Worm (Caenorhabditis elegans) whole organism, L3 larva: ENCODE results near the gene ZK470.14.

ENCODE experiments used
- ZK546.5 ChIP-seq: sonication (generic microtip); optimal IDR thresholded peaks from 2 replicates; lab custom pipeline; 2017; ENCODE audit warnings: missing biosample characterization, missing genetic modification characterization
- ama-1 ChIP-seq: fragments of 150-350 bp; optimal IDR thresholded peaks from 2 replicates; lab custom pipeline; 2018
- ceh-16 ChIP-seq: sonication (generic microtip); optimal IDR thresholded peaks from 2 replicates; lab custom pipeline; 2017; ENCODE audit warnings: missing biosample characterization, missing genetic modification characterization
- ceh-28 ChIP-seq: fragments of 150-350 bp; optimal IDR thresholded peaks from 2 replicates; lab custom pipeline; 2014; ENCODE audit warnings: missing biosample characterization, missing genetic modification reagents, missing genetic modification characterization
- ceh-9 ChIP-seq: sonication (generic microtip); optimal IDR thresholded peaks from 2 replicates; lab custom pipeline; 2018; ENCODE audit warnings: missing biosample characterization, missing genetic modification characterization
- egl-27 ChIP-seq: sonication (generic microtip); optimal IDR thresholded peaks from 4 replicates; lab custom pipeline; 2017; ENCODE audit warnings: missing biosample characterization, missing genetic modification reagents, missing genetic modification characterization
- elt-2 ChIP-seq: sonication (generic microtip); optimal IDR thresholded peaks from 2 replicates; lab custom pipeline; 2016; ENCODE audit warnings: missing genetic modification reagents, mild to moderate bottlenecking, missing genetic modification characterization, missing compliant biosample characterization
- elt-3 ChIP-seq, 3 experiments: fragments of 150-350 bp in 1 of 3; sonication (generic microtip) in 2 of 3; optimal IDR thresholded peaks; 2 replicates in 2 of 3; 4 replicates in 1 of 3; lab custom pipeline; 2014 to 2017; ENCODE audit warnings: missing biosample characterization in 3 of 3, missing genetic modification characterization in 3 of 3
- eor-1 ChIP-seq, 2 experiments: fragments of 150-350 bp; optimal IDR thresholded peaks; 2 replicates each; lab custom pipeline; 2014 to 2018; ENCODE audit warnings: missing biosample characterization in 2 of 2, missing genetic modification characterization in 2 of 2
- fkh-10 ChIP-seq: sonication (generic microtip); optimal IDR thresholded peaks from 2 replicates; lab custom pipeline; 2017; ENCODE audit warnings: missing biosample characterization, missing genetic modification reagents, missing genetic modification characterization
- fkh-2 ChIP-seq: fragments of 150-350 bp; optimal IDR thresholded peaks from 2 replicates; lab custom pipeline; 2014; ENCODE audit warnings: missing biosample characterization, missing genetic modification reagents, missing genetic modification characterization
- hmg-11 ChIP-seq: sonication (generic microtip); optimal IDR thresholded peaks from 2 replicates; lab custom pipeline; 2016; ENCODE audit warnings: missing genetic modification characterization, missing compliant biosample characterization
- jun-1 ChIP-seq: fragments of 150-350 bp; optimal IDR thresholded peaks from 2 replicates; lab custom pipeline; 2014; ENCODE audit warnings: missing biosample characterization, missing genetic modification reagents, missing genetic modification characterization
- lin-15B ChIP-seq: fragments of 150-350 bp; optimal IDR thresholded peaks from 2 replicates; lab custom pipeline; 2014; ENCODE audit warnings: missing biosample characterization, missing genetic modification characterization
- lin-39 ChIP-seq: fragments of 150-350 bp; optimal IDR thresholded peaks from 2 replicates; lab custom pipeline; 2018; ENCODE audit warnings: missing biosample characterization, missing genetic modification reagents, missing genetic modification characterization
- lsy-12 ChIP-seq: sonication (generic microtip); optimal IDR thresholded peaks from 2 replicates; lab custom pipeline; 2016; ENCODE audit warnings: mild to moderate bottlenecking, missing genetic modification characterization, missing compliant biosample characterization
- mml-1 ChIP-seq: fragments of 150-350 bp; sonication (generic microtip); optimal IDR thresholded peaks from 3 replicates; lab custom pipeline; 2014; ENCODE audit warnings: missing biosample characterization, missing genetic modification characterization
- nfya-1 ChIP-seq: sonication (generic microtip); optimal IDR thresholded peaks from 2 replicates; lab custom pipeline; 2017; ENCODE audit warnings: missing genetic modification characterization, mild to moderate bottlenecking, missing compliant biosample characterization, antibody characterized with exemption, moderate library complexity; ENCODE audit not compliant: insufficient read depth
- nhr-11 ChIP-seq: fragments of 150-350 bp; optimal IDR thresholded peaks from 2 replicates; lab custom pipeline; 2014; ENCODE audit warnings: missing biosample characterization, missing genetic modification characterization
- nhr-23 ChIP-seq: fragments of 150-350 bp; optimal IDR thresholded peaks from 2 replicates; lab custom pipeline; 2014; ENCODE audit warnings: missing biosample characterization, missing genetic modification reagents, missing genetic modification characterization
- nhr-25 ChIP-seq: sonication (generic microtip); optimal IDR thresholded peaks from 2 replicates; lab custom pipeline; 2017; ENCODE audit warnings: missing biosample characterization, missing genetic modification characterization
- nhr-43 ChIP-seq: sonication (generic microtip); optimal IDR thresholded peaks from 2 replicates; lab custom pipeline; 2016; ENCODE audit warnings: mild to moderate bottlenecking, missing genetic modification characterization, missing compliant biosample characterization; ENCODE audit not compliant: poor library complexity, severe bottlenecking
- nhr-76 ChIP-seq: fragments of 150-350 bp; sonication (generic microtip); optimal IDR thresholded peaks from 5 replicates; lab custom pipeline; 2014; ENCODE audit warnings: missing biosample characterization, missing genetic modification characterization
- nhr-77 ChIP-seq: fragments of 150-350 bp; optimal IDR thresholded peaks from 2 replicates; lab custom pipeline; 2014; ENCODE audit warnings: missing biosample characterization, missing genetic modification characterization
- pha-4 ChIP-seq: fragments of 150-350 bp; optimal IDR thresholded peaks from 2 replicates; lab custom pipeline; 2014; ENCODE audit warnings: missing biosample characterization, missing genetic modification reagents, missing genetic modification characterization
- pqm-1 ChIP-seq: fragments of 150-350 bp; optimal IDR thresholded peaks from 2 replicates; lab custom pipeline; 2017; ENCODE audit warnings: missing biosample characterization, missing genetic modification characterization, inconsistent platforms
- sea-2 ChIP-seq: fragments of 150-350 bp; sonication (generic microtip); optimal IDR thresholded peaks from 4 replicates; lab custom pipeline; 2014; ENCODE audit warnings: missing biosample characterization, missing genetic modification reagents, missing genetic modification characterization
- snpc-4 ChIP-seq: fragments of 150-350 bp; optimal IDR thresholded peaks from 2 replicates; lab custom pipeline; 2014; ENCODE audit warnings: missing biosample characterization, missing genetic modification characterization
- unc-39 ChIP-seq: sonication (generic microtip); optimal IDR thresholded peaks from 4 replicates; lab custom pipeline; 2017; ENCODE audit warnings: missing biosample characterization, missing genetic modification characterization
- unc-62 ChIP-seq: fragments of 150-350 bp; sonication (generic microtip); optimal IDR thresholded peaks from 4 replicates; lab custom pipeline; 2014; ENCODE audit warnings: missing biosample characterization, missing genetic modification reagents, missing genetic modification characterization
- zag-1 ChIP-seq: fragments of 150-350 bp; optimal IDR thresholded peaks from 2 replicates; lab custom pipeline; 2014; ENCODE audit warnings: missing biosample characterization, missing genetic modification characterization
- ztf-11 ChIP-seq: fragments of 150-350 bp; optimal IDR thresholded peaks from 2 replicates; lab custom pipeline; 2014; ENCODE audit warnings: missing biosample characterization, missing genetic modification characterization

The ZK470.14 gene

DNA sequence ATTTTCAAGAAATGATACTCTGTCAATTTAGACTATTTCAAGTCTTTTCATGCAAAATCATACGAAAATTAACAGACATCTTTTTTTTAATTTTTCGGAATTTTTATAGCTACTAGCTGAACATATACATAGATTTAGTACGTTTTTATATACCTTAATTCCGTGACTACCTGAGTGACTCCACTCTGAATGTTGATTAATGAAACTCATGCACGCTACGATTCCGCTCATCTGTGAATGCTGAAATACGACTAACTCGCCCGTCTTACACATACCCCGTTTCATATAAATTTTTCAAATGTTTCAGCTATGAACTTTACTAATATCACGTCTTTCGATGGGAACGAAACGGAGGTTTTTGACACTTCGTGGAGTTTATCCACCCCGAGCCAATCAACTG lies at the start of gene ZK470.14:
Gene ZK470.14 (plus strand): TSS at position 301 of the 400 bp plus-strand sequence.
- TF ChIP-seq unc-39 (no peak), mml-1 (tag; lab: Kevin White, UChicago) (no peak)
- TF ChIP-seq, all 47 proteins: peak for 0

DNA sequence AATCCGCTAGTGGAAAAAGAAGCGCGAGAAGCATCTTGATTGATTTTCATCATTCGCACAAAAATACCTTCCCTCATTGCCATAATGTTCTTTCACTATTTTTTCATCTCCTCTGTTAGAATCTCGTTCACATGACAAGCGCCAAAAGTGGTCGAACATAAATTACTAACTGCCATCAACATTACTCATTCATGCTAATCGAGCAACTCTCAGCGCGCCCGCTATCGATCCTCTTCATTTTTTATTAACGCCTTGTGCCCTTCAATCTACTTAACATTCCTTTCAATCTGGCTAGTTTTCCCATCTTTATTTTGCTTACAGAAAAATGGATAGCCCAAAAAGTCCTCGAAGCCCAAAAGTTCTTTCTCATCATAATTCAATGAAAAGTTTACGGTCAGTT lies 49.6 kb upstream of the ZK470.14 start, which contains the start of gene F09F9.5:
Gene F09F9.5 (plus strand): TSS at position 301 of the 400 bp plus-strand sequence.
- TF ChIP-seq pqm-1 (tag; lab: Kevin White, UChicago) (no peak), eor-1 (tag; optimal IDR thresholded peaks at IDR 0.05; lab: Kevin White, UChicago) (no peak), fkh-10 (GFP tag; lab: Kevin White, UChicago) (no peak), snpc-4 (no peak), nhr-23 (tag; lab: Kevin White, UChicago) (no peak), nhr-76 (tag; lab: Kevin White, UChicago) (no peak), egl-27 (tag; lab: Kevin White, UChicago) (no peak), lsy-12 (no peak), nhr-11 (no peak), ceh-16 (tag; lab: Kevin White, UChicago) (no peak), unc-62 (GFP tag; lab: Kevin White, UChicago) (no peak), elt-3 (tag; optimal IDR thresholded peaks at IDR 0.05; lab: Kevin White, UChicago) (no peak), hmg-11 (tag; lab: Kevin White, UChicago) (no peak), ama-1 (lab: Kevin White, UChicago) (no peak), ceh-9 (tag; lab: Kevin White, UChicago) (no peak), zag-1 (no peak), fkh-2 (tag; lab: Kevin White, UChicago) (no peak), ceh-28 (tag; lab: Kevin White, UChicago) (no peak), lin-39 (tag; lab: Kevin White, UChicago) (no peak), nfya-1 (tag; lab: Kevin White, UChicago) (no peak)

DNA sequence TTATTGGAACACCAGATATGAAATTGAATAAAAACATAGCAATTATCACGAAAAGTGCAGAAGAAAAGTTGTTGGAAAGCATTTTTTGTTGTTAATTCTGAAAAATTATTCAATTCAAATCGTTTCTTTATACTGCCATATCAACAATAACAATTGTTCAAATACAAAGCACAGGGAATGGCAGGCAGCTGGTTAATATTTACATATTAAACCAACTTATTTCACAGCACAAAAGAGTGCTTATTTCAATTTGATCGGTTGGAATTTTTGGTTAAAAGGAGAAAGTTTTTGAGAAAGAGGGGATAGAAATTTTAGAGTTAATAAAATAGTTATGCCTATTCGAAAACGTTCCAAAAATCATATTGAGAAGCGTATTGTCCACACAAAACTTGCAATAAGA lies 46.3 kb upstream of the ZK470.14 start, which contains the start of gene F09F9.3:
Gene F09F9.3 (minus strand): TSS at position 101 of the 400 bp plus-strand sequence.
- TF ChIP-seq nhr-43 (tag; lab: Kevin White, UChicago), result no peak
- TF ChIP-seq nhr-11, result no peak
- TF ChIP-seq eor-1 (tag; optimal IDR thresholded peaks at IDR 0.05; lab: Kevin White, UChicago), result no peak
- TF ChIP-seq nhr-25 (tag; lab: Kevin White, UChicago), result no peak
- no peak for TF ChIP-seq egl-27 (tag; lab: Kevin White, UChicago)
- no peak for TF ChIP-seq jun-1 (tag; lab: Kevin White, UChicago)

DNA sequence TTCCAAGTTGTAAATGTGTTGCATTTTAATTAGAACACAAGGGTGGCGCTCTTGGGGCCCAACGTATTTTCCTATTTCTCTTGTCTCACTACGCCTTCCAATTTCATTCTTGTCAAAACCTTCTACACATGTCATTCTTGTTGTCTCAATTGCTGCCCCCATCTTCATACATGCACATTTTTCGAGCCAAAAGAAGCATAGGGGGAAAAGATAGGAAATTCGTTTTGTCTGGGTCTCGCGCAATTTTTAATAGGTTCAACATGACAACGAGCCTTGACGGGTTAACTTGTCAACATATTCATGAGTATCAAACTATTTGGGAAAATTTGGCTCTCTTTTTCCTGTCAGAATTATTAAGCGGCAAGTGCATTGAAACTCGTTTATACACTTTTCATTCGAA lies 43.9 kb upstream of the ZK470.14 start:
- no peak for TF ChIP-seq unc-39
- no peak for TF ChIP-seq ztf-11
- no peak for TF ChIP-seq nhr-77
- TF ChIP-seq elt-2, result no peak
- no peak for TF ChIP-seq ceh-9 (tag; lab: Kevin White, UChicago)
- TF ChIP-seq sea-2, result no peak

DNA sequence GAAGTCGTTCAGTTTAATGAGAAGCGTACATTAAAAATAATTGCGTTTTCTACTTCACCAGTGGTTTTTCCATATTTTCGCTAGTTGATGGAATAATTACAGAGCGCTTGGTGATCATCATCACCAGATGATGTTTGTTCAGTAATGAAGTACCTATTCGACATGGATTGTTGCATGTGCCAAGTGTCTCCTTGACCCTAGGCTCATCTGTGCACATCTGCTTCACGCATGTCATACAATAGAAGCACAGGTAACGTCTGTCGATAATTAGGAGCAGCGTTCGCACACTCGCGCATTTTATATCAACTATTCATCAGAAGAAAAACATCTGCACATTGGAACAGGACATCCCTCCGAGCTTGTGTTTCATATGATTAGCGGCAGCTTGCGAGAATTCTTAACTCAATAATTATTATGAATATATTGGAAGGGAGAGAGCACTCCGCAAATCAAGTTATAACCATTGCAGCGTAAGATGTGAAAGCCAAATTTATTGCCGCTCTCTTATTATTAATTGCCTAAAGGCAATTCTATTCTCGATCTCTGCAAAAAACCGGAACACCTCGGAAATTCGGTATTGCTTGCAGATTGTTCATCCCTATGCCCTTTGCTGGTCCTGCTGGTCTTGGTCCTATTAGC lies 42.0 kb upstream of the ZK470.14 start:
- TF ChIP-seq zag-1 (no peak), unc-39 (no peak), lin-15B (tag; lab: Kevin White, UChicago) (no peak)

DNA sequence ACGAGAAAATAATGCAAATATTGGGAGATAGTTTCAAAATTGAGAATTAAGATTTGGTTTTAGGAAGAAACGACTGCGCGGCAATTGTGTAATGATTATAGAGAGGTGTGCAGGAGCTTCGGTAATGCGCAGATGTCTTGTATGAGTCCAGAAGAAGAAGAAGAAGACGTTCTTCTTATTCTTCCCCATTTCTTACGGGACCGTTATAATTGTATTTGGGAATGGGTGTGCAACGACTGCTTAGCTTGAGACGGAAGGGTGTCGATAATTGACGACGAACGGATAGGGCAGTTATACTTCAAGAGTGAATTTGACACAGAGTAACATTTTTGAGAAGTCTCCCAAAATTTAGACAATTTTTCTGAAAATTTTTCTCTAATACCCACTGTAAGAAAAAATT lies 38.6 kb upstream of the ZK470.14 start:
- TF ChIP-seq pha-4 (tag; lab: Kevin White, UChicago) (no peak), ZK546.5 (tag; lab: Kevin White, UChicago) (no peak)
